Worm (Caenorhabditis elegans): ENCODE measurements around the gene cnc-2.

cnc-2 gene

DNA sequence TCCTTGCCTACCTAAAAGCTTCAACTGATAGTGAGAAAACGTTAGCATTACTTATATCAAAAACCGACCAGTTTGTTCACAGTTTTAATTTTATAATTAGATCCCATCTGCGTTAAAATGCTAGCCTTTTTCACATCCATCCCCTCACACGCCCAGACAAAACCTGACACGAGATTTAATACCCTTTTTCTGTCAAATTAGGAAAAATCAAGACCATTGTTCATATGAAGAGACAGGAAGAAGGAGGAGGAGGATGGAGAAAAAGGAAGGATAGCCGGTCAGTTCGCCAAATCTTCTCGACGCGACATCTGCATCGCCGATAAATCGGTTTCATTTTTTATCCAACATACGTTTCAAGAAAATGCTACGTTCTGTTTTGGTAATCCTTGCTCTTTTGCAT lies 2.3 kb downstream of the cnc-2 start, which contains the start of gene cnc-3:
cnc-3 (plus strand) TSS at position 281 of the 400 bp plus-strand sequence.
- TF ChIP-seq lin-35 (GFP tag; optimal IDR thresholded peaks at IDR 0.05) (no peak), dsc-1 (tag; optimal IDR thresholded peaks at IDR 0.05) (no peak), ztf-4 (tag; optimal IDR thresholded peaks at IDR 0.05) (peak; percentile 46), nhr-85 (tag) (peak; percentile 50), zip-4 (GFP tag; optimal IDR thresholded peaks at IDR 0.05) (no peak), fos-1 (tag; optimal IDR thresholded peaks at IDR 0.05) (no peak), mep-1 (tag; optimal IDR thresholded peaks at IDR 0.05) (no peak), nhr-71 (tag; optimal IDR thresholded peaks at IDR 0.05) (peak; percentile 13), alr-1 (tag; optimal IDR thresholded peaks at IDR 0.05; ENCODE audit: borderline replicate concordance) (no peak), nhr-84 (tag; optimal IDR thresholded peaks at IDR 0.05) (no peak), hlh-17 (GFP tag; optimal IDR thresholded peaks at IDR 0.05; ENCODE audit: borderline replicate concordance) (no peak), F16B12.6 (tag; optimal IDR thresholded peaks at IDR 0.05) (no peak), lin-39 (tag; optimal IDR thresholded peaks at IDR 0.05) (no peak), blmp-1 (tag; optimal IDR thresholded peaks at IDR 0.05) (peak; percentile 65), swsn-7 (tag; optimal IDR thresholded peaks at IDR 0.05) (no peak), ceh-82 (tag; optimal IDR thresholded peaks at IDR 0.05) (no peak), mdl-1 (tag; optimal IDR thresholded peaks at IDR 0.05) (no peak), snpc-4 (tag; optimal IDR thresholded peaks at IDR 0.05) (no peak), elt-3 (tag; optimal IDR thresholded peaks at IDR 0.05) (peak in 1 of 6 experiments; percentile 16), ces-1 (GFP tag; optimal IDR thresholded peaks at IDR 0.05) (no peak), lsy-2 (tag; optimal IDR thresholded peaks at IDR 0.05) (no peak), skn-1 (tag; optimal IDR thresholded peaks at IDR 0.05) (no peak), ets-5 (GFP tag; IDR thresholded peaks at IDR 0.05) (no peak), unc-30 (tag; optimal IDR thresholded peaks at IDR 0.05) (no peak), unc-98 (GFP tag; IDR thresholded peaks at IDR 0.05) (no peak), grh-1 (GFP tag; IDR thresholded peaks at IDR 0.05) (no peak), isw-1 (GFP tag; IDR thresholded peaks at IDR 0.05) (no peak), irx-1 (tag; optimal IDR thresholded peaks at IDR 0.05) (no peak), ceh-90 (tag; optimal IDR thresholded peaks at IDR 0.05) (no peak), C34B4.2 (tag; optimal IDR thresholded peaks at IDR 0.05) (no peak), xbp-1 (tag; optimal IDR thresholded peaks at IDR 0.05) (no peak), ceh-63 (GFP tag; optimal IDR thresholded peaks at IDR 0.05) (no peak)

DNA sequence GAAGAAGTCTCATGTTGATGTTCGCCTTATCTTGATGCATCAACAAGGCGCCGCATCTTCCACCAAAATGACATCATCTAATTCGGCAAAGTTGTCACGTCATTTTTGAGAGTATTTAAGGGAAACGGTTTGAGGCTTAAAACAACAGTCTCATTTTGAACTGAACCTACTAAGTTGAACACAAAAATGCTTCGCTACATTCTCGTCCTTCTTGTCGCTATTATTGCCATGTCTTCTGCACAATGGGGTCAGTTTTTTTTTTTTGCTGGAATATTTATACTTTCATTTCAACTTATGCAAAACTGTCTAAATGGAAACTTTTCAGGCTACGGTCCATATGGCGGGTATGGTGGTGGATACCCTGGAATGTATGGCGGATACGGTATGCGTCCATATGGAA lies 2.9 kb downstream of the cnc-2 start, which contains the start of gene cnc-4:
cnc-4 (plus strand) TSS at position 117 of the 400 bp plus-strand sequence.
- TF ChIP-seq nhr-85 (tag): peak; percentile 74
- TF ChIP-seq hlh-17 (GFP tag; optimal IDR thresholded peaks at IDR 0.05; ENCODE audit: borderline replicate concordance): no peak
- TF ChIP-seq egl-27 (tag; optimal IDR thresholded peaks at IDR 0.05): no peak
- peak; percentile 31 for TF ChIP-seq lin-14 (GFP tag; optimal IDR thresholded peaks at IDR 0.05)

DNA sequence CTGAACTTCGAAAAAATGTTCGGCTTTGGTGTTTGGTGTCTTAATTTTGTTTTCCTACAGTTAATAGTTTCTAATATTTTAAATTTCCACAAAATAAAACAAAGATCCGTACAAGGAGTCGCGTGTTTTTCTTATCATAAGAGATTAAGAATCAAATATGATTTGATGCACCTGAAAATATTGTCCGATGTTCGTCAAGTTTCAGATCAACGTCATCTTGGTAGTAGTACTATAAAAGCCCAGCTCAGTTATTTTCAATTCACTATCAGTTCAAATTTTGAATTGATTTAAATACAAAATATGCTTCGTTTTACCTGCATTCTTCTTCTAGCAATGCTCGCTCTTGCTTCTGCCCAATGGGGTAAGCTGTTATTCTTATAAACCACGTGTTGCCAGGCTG lies 4.9 kb downstream of the cnc-2 start, which contains the start of gene cnc-5:
cnc-5 (plus strand) TSS at position 301 of the 400 bp plus-strand sequence.
- TF ChIP-seq nhr-47 (tag; optimal IDR thresholded peaks at IDR 0.05): no peak
- TF ChIP-seq zag-1 (tag; optimal IDR thresholded peaks at IDR 0.05): no peak
- TF ChIP-seq nhr-19 (GFP tag; conservative IDR thresholded peaks at IDR 0.05): no peak

DNA sequence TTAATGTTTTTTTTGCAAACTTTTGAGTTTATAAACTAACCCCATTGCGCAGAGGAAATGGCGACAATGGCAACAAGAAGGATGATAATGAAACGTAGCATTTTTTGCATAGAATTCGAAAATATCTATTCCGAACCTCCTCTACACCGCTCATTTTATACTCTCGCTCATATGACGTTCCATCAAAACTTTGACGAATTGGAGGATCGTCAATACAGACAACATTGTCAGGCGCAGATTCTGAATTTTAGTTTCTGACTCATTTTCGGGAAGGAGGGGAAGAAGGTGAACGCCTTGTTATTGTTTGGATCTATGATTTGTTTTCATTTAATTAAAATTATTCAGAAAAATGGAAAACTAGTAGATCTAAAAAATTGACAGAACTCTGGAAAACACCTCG lies 5.8 kb downstream of the cnc-2 start, which contains the start of gene cnc-1:
cnc-1 (minus strand) TSS at position 101 of the 400 bp plus-strand sequence.
- TF ChIP-seq isw-1 (GFP tag; IDR thresholded peaks at IDR 0.05) (no peak), egl-27 (tag; optimal IDR thresholded peaks at IDR 0.05) (no peak), nhr-237 (tag; optimal IDR thresholded peaks at IDR 0.05) (no peak), mef-2 (tag; optimal IDR thresholded peaks at IDR 0.05) (no peak), lin-39 (tag; optimal IDR thresholded peaks at IDR 0.05) (no peak), ets-5 (GFP tag; IDR thresholded peaks at IDR 0.05) (no peak), fkh-8 (tag; optimal IDR thresholded peaks at IDR 0.05) (no peak), pag-3 (tag; optimal IDR thresholded peaks at IDR 0.05; ENCODE audit: borderline replicate concordance, insufficient read depth) (no peak), efl-1 (optimal IDR thresholded peaks at IDR 0.05) (no peak), efl-1 (GFP tag; optimal IDR thresholded peaks at IDR 0.05 in 1 of 2) (no peak), ztf-11 (tag; optimal IDR thresholded peaks at IDR 0.05) (no peak), zag-1 (tag; optimal IDR thresholded peaks at IDR 0.05) (no peak)

All from whole organism, L1 larva.